Fruit fly (Drosophila melanogaster) whole organism, embryonic: ENCODE measurements around the gene AlaRS.

ENCODE experiments used
- Abd-B ChIP-seq: fragments of 200-800 bp; sonication (Bioruptor generic); optimal IDR thresholded peaks from 2 replicates; lab custom pipeline; 2018; ENCODE audit warnings: missing biosample characterization, mild to moderate bottlenecking, missing genetic modification characterization, moderate library complexity
- Atf-2 ChIP-seq: fragments of 200-800 bp; sonication (Bioruptor generic); optimal IDR thresholded peaks from 2 replicates; lab custom pipeline; 2016; ENCODE audit warnings: missing biosample characterization, missing genetic modification characterization
- B-H2 ChIP-seq: fragments of 200-800 bp; sonication (Bioruptor generic); optimal IDR thresholded peaks from 2 replicates; lab custom pipeline; 2018; ENCODE audit warnings: missing biosample characterization, mild to moderate bottlenecking, missing genetic modification characterization
- Bteb2 ChIP-seq: fragments of 200-800 bp; sonication (Bioruptor generic); optimal IDR thresholded peaks from 2 replicates; lab custom pipeline; 2016; ENCODE audit warnings: missing biosample characterization, missing genetic modification characterization
- CG10543 ChIP-seq: fragments of 200-800 bp; sonication (Bioruptor generic); optimal IDR thresholded peaks from 3 replicates; lab custom pipeline; 2017; ENCODE audit warnings: missing biosample characterization, mild to moderate bottlenecking, missing genetic modification characterization, moderate library complexity
- CG11398 ChIP-seq: fragments of 200-800 bp; sonication (Bioruptor generic); optimal IDR thresholded peaks from 2 replicates; lab custom pipeline; 2016; ENCODE audit warnings: missing biosample characterization, missing genetic modification characterization
- CG13287 ChIP-seq: fragments of 200-800 bp; sonication (Bioruptor generic); IDR thresholded peaks from 2 replicates; pipeline ENCODE4 v1.3.6; 2022; ENCODE audit warnings: missing biosample characterization, missing genetic modification characterization; ENCODE audit not compliant: partially characterized antibody
- CG1529 ChIP-seq: fragments of 200-800 bp; sonication (Bioruptor generic); optimal IDR thresholded peaks from 3 replicates; lab custom pipeline; 2018; ENCODE audit warnings: missing biosample characterization, missing genetic modification characterization
- CG15601 ChIP-seq: fragments of 200-800 bp; sonication (Bioruptor generic); optimal IDR thresholded peaks from 3 replicates; lab custom pipeline; 2019; ENCODE audit warnings: missing biosample characterization, mild to moderate bottlenecking, missing genetic modification characterization, moderate library complexity
- CG1603 ChIP-seq: fragments of 200-800 bp; sonication (Bioruptor generic); optimal IDR thresholded peaks from 2 replicates; lab custom pipeline; 2019; ENCODE audit warnings: missing biosample characterization, mild to moderate bottlenecking, missing genetic modification characterization, moderate library complexity
- CG18764 ChIP-seq: fragments of 200-800 bp; sonication (Bioruptor generic); optimal IDR thresholded peaks from 3 replicates; lab custom pipeline; 2016; ENCODE audit warnings: missing biosample characterization, missing genetic modification characterization
- CG31388 ChIP-seq: fragments of 200-800 bp; sonication (Bioruptor generic); optimal IDR thresholded peaks from 2 replicates; lab custom pipeline; 2016; ENCODE audit warnings: missing biosample characterization, missing genetic modification characterization
- CG3281 ChIP-seq: fragments of 200-800 bp; sonication (Bioruptor generic); optimal IDR thresholded peaks from 3 replicates; lab custom pipeline; 2017; ENCODE audit warnings: missing biosample characterization, mild to moderate bottlenecking, missing genetic modification characterization
- CG3726 ChIP-seq: fragments of 200-800 bp; sonication (Bioruptor generic); IDR thresholded peaks from 3 replicates; pipeline ENCODE4, ENCODE4 v1.3.6; 2022; ENCODE audit warnings: missing biosample characterization, missing genetic modification characterization
- CG3995 ChIP-seq: fragments of 200-800 bp; sonication (Bioruptor generic); optimal IDR thresholded peaks from 3 replicates; lab custom pipeline; 2016; ENCODE audit warnings: missing biosample characterization, missing genetic modification characterization
- CG43689 ChIP-seq: fragments of 200-800 bp; sonication (Bioruptor generic); IDR thresholded peaks from 2 replicates; pipeline ENCODE4 v1.3.6; 2022; ENCODE audit warnings: missing biosample characterization, missing genetic modification characterization
- CG4424 ChIP-seq: fragments of 200-800 bp; sonication (Bioruptor generic); optimal IDR thresholded peaks from 3 replicates; lab custom pipeline; 2016; ENCODE audit warnings: missing biosample characterization, missing genetic modification characterization
- CG5953 ChIP-seq: fragments of 200-800 bp; sonication (Bioruptor generic); IDR thresholded peaks from 2 replicates; pipeline ENCODE4 v1.3.6; 2022; ENCODE audit warnings: missing biosample characterization, missing genetic modification characterization
- CG6654 ChIP-seq: fragments of 200-800 bp; sonication (Bioruptor generic); optimal IDR thresholded peaks from 2 replicates; lab custom pipeline; 2017; ENCODE audit warnings: missing biosample characterization, mild to moderate bottlenecking, missing genetic modification characterization
- CG7372 ChIP-seq: fragments of 200-800 bp; sonication (Bioruptor generic); IDR thresholded peaks from 2 replicates; pipeline ENCODE4 v1.3.6; 2022; ENCODE audit warnings: missing biosample characterization, missing genetic modification characterization
- CG7839 ChIP-seq: fragments of 200-800 bp; sonication (Bioruptor generic); optimal IDR thresholded peaks from 3 replicates; lab custom pipeline; 2018; ENCODE audit warnings: missing biosample characterization, mild to moderate bottlenecking, missing genetic modification characterization, moderate library complexity
- CG7963 ChIP-seq: fragments of 200-800 bp; sonication (Bioruptor generic); IDR thresholded peaks from 3 replicates; pipeline ENCODE4 v1.3.6; 2022; ENCODE audit warnings: missing biosample characterization, missing genetic modification characterization; ENCODE audit not compliant: partially characterized antibody
- CG8089 ChIP-seq: fragments of 200-800 bp; sonication (Bioruptor generic); optimal IDR thresholded peaks from 3 replicates; lab custom pipeline; 2016; ENCODE audit warnings: missing biosample characterization, missing genetic modification characterization
- CG8281 ChIP-seq: fragments of 200-800 bp; sonication (Bioruptor generic); optimal IDR thresholded peaks from 2 replicates; lab custom pipeline; 2018; ENCODE audit warnings: missing biosample characterization, mild to moderate bottlenecking, missing genetic modification characterization, moderate library complexity
- CG9215 ChIP-seq: fragments of 200-800 bp; sonication (Bioruptor generic); IDR thresholded peaks from 2 replicates; pipeline ENCODE4 v1.3.6; 2022; ENCODE audit warnings: missing biosample characterization, missing genetic modification characterization
- CG9609 ChIP-seq: fragments of 200-800 bp; sonication (Bioruptor generic); optimal IDR thresholded peaks from 3 replicates; lab custom pipeline; 2016; ENCODE audit warnings: missing biosample characterization, missing genetic modification characterization
- CG9797 ChIP-seq: fragments of 200-800 bp; sonication (Bioruptor generic); optimal IDR thresholded peaks from 3 replicates; lab custom pipeline; 2018; ENCODE audit warnings: missing biosample characterization, mild to moderate bottlenecking, missing genetic modification characterization
- Dek ChIP-seq: fragments of 200-800 bp; sonication (Bioruptor generic); optimal IDR thresholded peaks from 3 replicates; lab custom pipeline; 2019; ENCODE audit warnings: missing biosample characterization, mild to moderate bottlenecking, missing genetic modification characterization, moderate library complexity
- Fer1 ChIP-seq: fragments of 200-800 bp; sonication (Bioruptor generic); optimal IDR thresholded peaks from 2 replicates; lab custom pipeline; 2017; ENCODE audit warnings: missing biosample characterization, mild to moderate bottlenecking, missing genetic modification characterization
- H15 ChIP-seq: fragments of 200-800 bp; sonication (Bioruptor generic); IDR thresholded peaks from 3 replicates; pipeline ENCODE4 v1.3.6; 2022; ENCODE audit warnings: missing biosample characterization, missing genetic modification characterization
- HLH3B ChIP-seq: fragments of 200-800 bp; sonication (Bioruptor generic); IDR thresholded peaks from 2 replicates; pipeline ENCODE4 v1.3.6; 2022; ENCODE audit warnings: missing biosample characterization, missing genetic modification characterization
- HmgZ ChIP-seq: fragments of 200-800 bp; sonication (Bioruptor generic); optimal IDR thresholded peaks from 2 replicates; lab custom pipeline; 2018; ENCODE audit warnings: missing biosample characterization, mild to moderate bottlenecking, missing genetic modification characterization
- MBD-R2 ChIP-seq: fragments of 200-800 bp; sonication (Bioruptor generic); IDR thresholded peaks from 2 replicates; pipeline ENCODE4 v1.3.6; 2022; ENCODE audit warnings: missing biosample characterization, missing genetic modification characterization
- Mad ChIP-seq: fragments of 200-800 bp; sonication (Bioruptor generic); optimal IDR thresholded peaks from 2 replicates; lab custom pipeline; 2016; ENCODE audit warnings: missing biosample characterization, missing genetic modification characterization
- Ravus ChIP-seq: fragments of 200-800 bp; sonication (Bioruptor generic); IDR thresholded peaks from 2 replicates; pipeline ENCODE4 v1.3.6; 2022; ENCODE audit warnings: missing biosample characterization, missing genetic modification characterization
- TFAM ChIP-seq: fragments of 200-800 bp; sonication (Bioruptor generic); optimal IDR thresholded peaks from 2 replicates; lab custom pipeline; 2017; ENCODE audit warnings: missing biosample characterization, missing genetic modification characterization, inconsistent platforms
- bbx ChIP-seq: fragments of 200-800 bp; sonication (Bioruptor generic); IDR thresholded peaks from 2 replicates; pipeline ENCODE4 v1.3.6; 2022; ENCODE audit warnings: missing biosample characterization, missing genetic modification characterization; ENCODE audit not compliant: partially characterized antibody
- cato ChIP-seq: fragments of 200-800 bp; sonication (Bioruptor generic); optimal IDR thresholded peaks from 2 replicates; lab custom pipeline; 2016; ENCODE audit warnings: missing biosample characterization, missing genetic modification characterization, borderline replicate concordance
- cg ChIP-seq: fragments of 200-800 bp; sonication (Bioruptor generic); optimal IDR thresholded peaks from 3 replicates; lab custom pipeline; 2019; ENCODE audit warnings: missing biosample characterization, mild to moderate bottlenecking, missing genetic modification characterization, moderate library complexity
- da ChIP-seq: fragments of 200-800 bp; sonication (Bioruptor generic); optimal IDR thresholded peaks from 2 replicates; lab custom pipeline; 2016; ENCODE audit warnings: missing biosample characterization, missing genetic modification characterization
- emc ChIP-seq: fragments of 200-800 bp; sonication (Bioruptor generic); optimal IDR thresholded peaks from 2 replicates; lab custom pipeline; 2016; ENCODE audit warnings: missing biosample characterization, missing genetic modification characterization
- ewg ChIP-seq: fragments of 200-800 bp; sonication (Bioruptor generic); optimal IDR thresholded peaks from 3 replicates; lab custom pipeline; 2017; ENCODE audit warnings: mild to moderate bottlenecking, missing biosample characterization, missing genetic modification reagents, missing genetic modification characterization
- fd96Cb ChIP-seq: fragments of 200-800 bp; sonication (Bioruptor generic); optimal IDR thresholded peaks from 2 replicates; lab custom pipeline; 2018; ENCODE audit warnings: missing biosample characterization, mild to moderate bottlenecking, missing genetic modification characterization, moderate library complexity
- fu2 ChIP-seq: fragments of 200-800 bp; sonication (Bioruptor generic); optimal IDR thresholded peaks from 2 replicates; lab custom pipeline; 2016; ENCODE audit warnings: missing biosample characterization, missing genetic modification characterization
- grau ChIP-seq: fragments of 200-800 bp; optimal IDR thresholded peaks from 3 replicates; lab custom pipeline; 2019; ENCODE audit warnings: missing biosample characterization, mild to moderate bottlenecking, missing genetic modification characterization, moderate library complexity
- hkb ChIP-seq, 2 experiments: fragments of 200-800 bp in 1 of 2; fragments of >200 bp in 1 of 2; sonication (Bioruptor generic) in 1 of 2; IDR thresholded peaks in 1 of 2; optimal IDR thresholded peaks in 1 of 2; 2 replicates each; pipeline versions ENCODE4 v1.3.6 to Lab custom; 2017 to 2022; ENCODE audit warnings: missing biosample characterization in 1 of 2, missing genetic modification characterization in 1 of 2
- jumu ChIP-seq: fragments of 200-800 bp; sonication (Bioruptor generic); optimal IDR thresholded peaks from 3 replicates; lab custom pipeline; 2016; ENCODE audit warnings: missing biosample characterization, missing genetic modification characterization
- kay ChIP-seq: fragments of 200-800 bp; sonication (Bioruptor generic); optimal IDR thresholded peaks from 2 replicates; lab custom pipeline; 2016; ENCODE audit warnings: missing biosample characterization, missing genetic modification characterization
- org-1 ChIP-seq: fragments of 200-800 bp; sonication (Bioruptor generic); optimal IDR thresholded peaks from 2 replicates; lab custom pipeline; 2017; ENCODE audit warnings: missing biosample characterization, missing genetic modification characterization
- schlank ChIP-seq: fragments of 200-800 bp; sonication (Bioruptor generic); optimal IDR thresholded peaks from 2 replicates; lab custom pipeline; 2018; ENCODE audit warnings: missing biosample characterization, mild to moderate bottlenecking, missing genetic modification characterization
- shn ChIP-seq: fragments of 200-800 bp; sonication (Bioruptor generic); optimal IDR thresholded peaks from 3 replicates; lab custom pipeline; 2016; ENCODE audit warnings: missing biosample characterization, missing genetic modification characterization

AlaRS gene

DNA sequence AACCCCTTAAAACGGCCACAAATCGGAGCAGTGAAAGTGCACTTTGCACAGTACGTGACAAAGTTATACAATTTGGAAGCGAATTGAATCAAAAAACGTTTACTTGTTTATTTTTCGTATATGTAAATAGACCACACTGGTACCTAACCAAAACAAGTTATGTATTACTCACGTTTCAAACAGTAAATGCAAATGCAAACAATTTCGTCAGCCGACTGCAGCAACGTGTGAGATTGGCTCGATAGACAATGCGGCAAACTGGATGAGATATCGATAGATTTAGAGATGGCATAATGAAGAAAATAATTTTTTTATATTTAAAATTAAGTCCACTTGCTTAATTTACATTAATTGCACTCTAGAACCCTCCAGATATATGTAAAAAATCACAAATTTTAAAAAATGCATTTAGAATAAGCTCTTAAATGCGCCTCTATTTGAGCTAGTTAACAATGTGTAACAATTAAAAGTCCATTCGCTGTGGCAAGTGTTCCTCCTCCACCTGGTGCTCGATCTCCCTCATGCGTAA, at the start of gene AlaRS (continued):
- no peak for TF ChIP-seq CG8281
- no peak for TF ChIP-seq CG7963
- TF ChIP-seq CG7839 (tag; lab: Kevin White, UChicago) = peak; percentile 46
- peak; percentile 13 for TF ChIP-seq CG3995 (GFP tag; lab: Kevin White, UChicago)
- TF ChIP-seq HmgZ (tag; lab: Kevin White, UChicago) = peak; percentile 29
- TF ChIP-seq da (GFP tag; lab: Kevin White, UChicago) = no peak
- TF ChIP-seq CG43689 (GFP tag; lab: Robert Waterston, UW) = no peak
- TF ChIP-seq CG4424 (GFP tag; lab: Kevin White, UChicago) = peak; percentile 22
- no peak for TF ChIP-seq cg (GFP tag; lab: Kevin White, UChicago)
- peak; percentile 57; the same call in 1 of the 2 replicates for TF ChIP-seq bbx (GFP tag; lab: Robert Waterston, UW)
- no peak for TF ChIP-seq jumu (GFP tag; lab: Kevin White, UChicago)
- TF ChIP-seq hkb (optimal IDR thresholded peaks at IDR 0.05; lab: Kevin White, UChicago) = no peak
- no peak; the same call in 1 of the 2 replicates for TF ChIP-seq hkb (GFP tag; IDR thresholded peaks at IDR 0.05; lab: Robert Waterston, UW)
- TF ChIP-seq B-H2 (GFP tag; lab: Kevin White, UChicago) = peak; percentile 39
- no peak for TF ChIP-seq Bteb2 (GFP tag; lab: Kevin White, UChicago)
- peak; percentile 16 for TF ChIP-seq CG15601 (tag; lab: Kevin White, UChicago)
- TF ChIP-seq HLH3B (GFP tag; lab: Robert Waterston, UW) = no peak
- no peak for TF ChIP-seq CG5953
- no peak for TF ChIP-seq CG9797 (GFP tag; lab: Kevin White, UChicago)
- TF ChIP-seq CG9609 (GFP tag; lab: Kevin White, UChicago) = no peak
- TF ChIP-seq CG7372 = no peak
- TF ChIP-seq Atf-2 = no peak
- no peak for TF ChIP-seq Dek (tag; lab: Kevin White, UChicago)
- peak; percentile 57 for TF ChIP-seq Fer1 (GFP tag; lab: Kevin White, UChicago)
- TF ChIP-seq CG1529 (GFP tag; lab: Kevin White, UChicago) = no peak
- TF ChIP-seq Ravus (GFP tag; lab: Robert Waterston, UW) = no peak
- no peak for TF ChIP-seq CG10543 (GFP tag; lab: Kevin White, UChicago)
- TF ChIP-seq kay (GFP tag; lab: Kevin White, UChicago) = no peak
- TF ChIP-seq fu2 (GFP tag; lab: Kevin White, UChicago) = no peak
- TF ChIP-seq emc (GFP tag; lab: Kevin White, UChicago) = no peak
- no peak for TF ChIP-seq shn (GFP tag; lab: Kevin White, UChicago)
- TF ChIP-seq H15 (GFP tag; lab: Robert Waterston, UW) = no peak
- peak; percentile 49 for TF ChIP-seq CG3281 (GFP tag; lab: Kevin White, UChicago)
- TF ChIP-seq CG18764 (GFP tag; lab: Kevin White, UChicago) = peak; percentile 7
- peak; percentile 28 for TF ChIP-seq CG1603 (tag; lab: Kevin White, UChicago)
- TF ChIP-seq CG9215 (GFP tag; lab: Robert Waterston, UW) = no peak
- no peak for TF ChIP-seq cato
- TF ChIP-seq CG11398 (GFP tag; lab: Kevin White, UChicago) = no peak
- no peak for TF ChIP-seq Abd-B (GFP tag; lab: Kevin White, UChicago)
- TF ChIP-seq CG13287 (GFP tag; lab: Robert Waterston, UW) = peak; percentile 83
- TF ChIP-seq Mad (GFP tag; lab: Kevin White, UChicago) = no peak
- no peak for TF ChIP-seq CG31388 (GFP tag; lab: Kevin White, UChicago)
- TF ChIP-seq TFAM (GFP tag; lab: Kevin White, UChicago) = no peak
- no peak for TF ChIP-seq schlank
- no peak for TF ChIP-seq CG6654 (GFP tag; lab: Kevin White, UChicago)
- peak; percentile 66 for TF ChIP-seq grau (tag; lab: Kevin White, UChicago)
- no peak for TF ChIP-seq CG8089 (GFP tag; lab: Kevin White, UChicago)
- no peak for TF ChIP-seq org-1
- no peak for TF ChIP-seq ewg (GFP tag; lab: Kevin White, UChicago)
- peak; percentile 72 for TF ChIP-seq MBD-R2 (GFP tag; lab: Robert Waterston, UW)
- TF ChIP-seq CG3726 = no peak
- TF ChIP-seq fd96Cb (tag; lab: Kevin White, UChicago) = no peak
